Worm (Caenorhabditis elegans): ENCODE data around the gene nhr-3.

- TF ChIP-seq F55B11.4 (tag; optimal IDR thresholded peaks at IDR 0.05; ENCODE audit: borderline replicate concordance, insufficient read depth) (no peak), egrh-3 (GFP tag; IDR thresholded peaks at IDR 0.05) (no peak), let-526 (GFP tag; IDR thresholded peaks at IDR 0.05) (no peak), ama-1 (optimal IDR thresholded peaks at IDR 0.05) (no peak), ama-1 (GFP tag; optimal IDR thresholded peaks at IDR 0.05) (no peak), atf-7 (tag; optimal IDR thresholded peaks at IDR 0.05) (no peak), rpc-1 (optimal IDR thresholded peaks at IDR 0.05) (no peak), rpc-1 (tag; optimal IDR thresholded peaks at IDR 0.05) (no peak)
These were observed 28.2 kb upstream of the nhr-3 start, which contains the start of gene nspc-20 for ce11 chrX:14530107-14530506.

All from whole organism, young adult.